Worm (Caenorhabditis elegans): ENCODE data around the gene dim-1.

DNA sequence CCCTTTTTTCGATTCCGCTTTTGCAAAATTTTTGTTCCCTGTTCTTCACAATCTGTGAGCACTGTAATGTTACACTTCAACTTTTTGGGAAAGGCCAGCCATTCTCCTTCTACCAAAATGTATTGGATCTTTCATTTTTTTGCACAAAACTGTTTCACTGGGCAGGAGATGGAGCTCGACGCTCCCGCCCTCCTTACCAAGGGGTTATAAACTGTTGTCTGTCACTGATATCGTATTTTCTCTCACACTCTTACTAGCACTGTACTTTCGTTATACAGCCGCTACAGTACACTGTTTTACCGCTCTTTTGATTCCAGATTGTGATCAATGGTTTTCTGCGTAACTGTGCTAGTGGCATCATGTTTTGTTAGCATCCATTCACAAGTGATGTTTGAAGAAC, 19.7 kb upstream of the dim-1 start, which contains the start of gene C46F2.1:
- TF ChIP-seq nhr-27 (tag; optimal IDR thresholded peaks at IDR 0.05) (no peak), snpc-4 (GFP tag; optimal IDR thresholded peaks at IDR 0.05) (no peak), snpc-4 (tag; optimal IDR thresholded peaks at IDR 0.05) (no peak), nfya-2 (GFP tag; IDR thresholded peaks at IDR 0.05) (no peak), ztf-6 (GFP tag; IDR thresholded peaks at IDR 0.05) (no peak), let-526 (GFP tag; IDR thresholded peaks at IDR 0.05) (no peak), unc-130 (GFP tag; optimal IDR thresholded peaks at IDR 0.05) (no peak), attf-3 (GFP tag; conservative IDR thresholded peaks at IDR 0.05) (no peak), ztf-28 (GFP tag; IDR thresholded peaks at IDR 0.05) (no peak)
